Worm (Caenorhabditis elegans) whole organism, mixed stage, embryonic: ENCODE measurements around the gene M03C11.1.

ENCODE experiments used
- M03D4.4 ChIP-seq: sonication (generic microtip); optimal IDR thresholded peaks from 2 replicates; lab custom pipeline; 2017; ENCODE audit warnings: mild to moderate bottlenecking, missing genetic modification characterization, missing compliant biosample characterization
- elt-1 ChIP-seq: sonication (generic microtip); optimal IDR thresholded peaks from 2 replicates; lab custom pipeline; 2017; ENCODE audit warnings: missing genetic modification characterization, mild to moderate bottlenecking, missing compliant biosample characterization, antibody characterized with exemption, moderate library complexity, borderline replicate concordance; ENCODE audit not compliant: insufficient read depth
- mep-1 ChIP-seq: fragments of 150-350 bp; optimal IDR thresholded peaks from 2 replicates; lab custom pipeline; 2017; ENCODE audit warnings: missing biosample characterization, missing genetic modification reagents, missing genetic modification characterization, inconsistent platforms
- nhr-2 ChIP-seq: fragments of 150-350 bp; optimal IDR thresholded peaks from 2 replicates; lab custom pipeline; 2014; ENCODE audit warnings: missing biosample characterization, missing genetic modification characterization
- nhr-76 ChIP-seq: sonication (generic microtip); optimal IDR thresholded peaks from 2 replicates; lab custom pipeline; 2017; ENCODE audit warnings: missing biosample characterization, missing genetic modification characterization
- snpc-4 ChIP-seq: fragments of 150-350 bp; optimal IDR thresholded peaks from 2 replicates; lab custom pipeline; 2014; ENCODE audit warnings: missing biosample characterization, missing genetic modification characterization
- sptf-1 ChIP-seq: sonication (generic microtip); optimal IDR thresholded peaks from 2 replicates; lab custom pipeline; 2017; ENCODE audit warnings: mild to moderate bottlenecking, missing genetic modification characterization, moderate library complexity, missing compliant biosample characterization
- unc-62 ChIP-seq: fragments of 150-350 bp; optimal IDR thresholded peaks from 2 replicates; lab custom pipeline; 2014; ENCODE audit warnings: missing biosample characterization, missing genetic modification reagents, missing genetic modification characterization
- ztf-11 ChIP-seq: fragments of 150-350 bp; optimal IDR thresholded peaks from 2 replicates; lab custom pipeline; 2014; ENCODE audit warnings: missing biosample characterization, missing genetic modification characterization

DNA sequence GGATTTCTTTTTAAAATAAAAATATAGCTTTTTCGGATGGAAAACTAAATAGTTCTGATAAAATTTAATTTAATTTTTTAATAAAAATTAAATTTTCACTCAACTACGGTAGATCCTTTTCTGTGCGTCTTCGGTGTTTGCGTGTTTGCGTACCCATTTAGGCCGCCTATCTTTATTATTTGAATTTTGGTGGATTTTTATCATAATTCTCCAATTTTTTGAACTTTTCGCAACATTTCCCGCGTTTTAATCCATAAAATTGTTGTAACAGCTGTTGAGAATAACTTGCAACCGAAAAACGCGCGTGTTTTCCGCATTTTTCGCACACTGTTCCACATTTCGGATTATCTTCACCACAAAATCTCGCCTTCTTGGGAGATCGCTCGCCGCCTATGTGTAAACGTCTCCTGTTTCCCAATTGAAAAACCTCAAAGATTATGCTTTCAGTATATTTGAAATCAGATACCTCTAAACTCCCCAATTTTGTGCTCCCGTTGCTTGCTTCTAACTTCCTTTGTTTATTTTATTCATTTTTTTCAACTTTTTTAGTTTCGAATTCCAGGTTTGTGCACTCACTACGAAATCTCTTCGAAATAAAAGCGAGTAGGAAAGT, 44.2 kb downstream of the M03C11.1 start, which contains the start of gene T07C4.3:
- TF ChIP-seq unc-62 (GFP tag; lab: Kevin White, UChicago), result no peak
- no peak for TF ChIP-seq ztf-11
- no peak for TF ChIP-seq snpc-4 (tag; lab: Kevin White, UChicago)
- TF ChIP-seq M03D4.4 (tag; lab: Kevin White, UChicago), result no peak
- no peak for TF ChIP-seq mep-1
- no peak for TF ChIP-seq nhr-76
- TF ChIP-seq sptf-1 (tag; lab: Kevin White, UChicago), result no peak
- no peak for TF ChIP-seq nhr-2
- no peak for TF ChIP-seq elt-1
